Fruit fly (Drosophila melanogaster) whole organism, embryonic: Measurements from ENCODE around the gene CG16710.

ENCODE experiments used
- Abd-B ChIP-seq: fragments of 200-800 bp; sonication (Bioruptor generic); optimal IDR thresholded peaks from 2 replicates; lab custom pipeline; 2018; ENCODE audit warnings: missing biosample characterization, mild to moderate bottlenecking, missing genetic modification characterization, moderate library complexity
- Ada2b ChIP-seq: fragments of 200-800 bp; sonication (Bioruptor generic); IDR thresholded peaks from 2 replicates; pipeline ENCODE4 v1.3.6; 2022; ENCODE audit warnings: missing biosample characterization, missing genetic modification characterization
- B-H2 ChIP-seq: fragments of 200-800 bp; sonication (Bioruptor generic); optimal IDR thresholded peaks from 2 replicates; lab custom pipeline; 2018; ENCODE audit warnings: missing biosample characterization, mild to moderate bottlenecking, missing genetic modification characterization
- Bgb ChIP-seq: fragments of 200-800 bp; sonication (Bioruptor generic); IDR thresholded peaks from 2 replicates; pipeline ENCODE4 v1.3.6; 2022; ENCODE audit warnings: missing biosample characterization, missing genetic modification characterization; ENCODE audit not compliant: partially characterized antibody
- CG10267 ChIP-seq: fragments of 200-800 bp; sonication (Bioruptor generic); optimal IDR thresholded peaks from 2 replicates; lab custom pipeline; 2018; ENCODE audit warnings: missing biosample characterization, mild to moderate bottlenecking, missing genetic modification characterization, moderate library complexity
- CG11247 ChIP-seq: fragments of 200-800 bp; sonication (Bioruptor generic); IDR thresholded peaks from 2 replicates; pipeline ENCODE4 v1.3.6; 2022; ENCODE audit warnings: missing biosample characterization, missing genetic modification characterization
- CG12769 ChIP-seq: fragments of 200-800 bp; sonication (Bioruptor generic); optimal IDR thresholded peaks from 2 replicates; lab custom pipeline; 2019; ENCODE audit warnings: missing biosample characterization, mild to moderate bottlenecking, missing genetic modification characterization, moderate library complexity
- CG13894 ChIP-seq: fragments of 200-800 bp; sonication (Bioruptor generic); optimal IDR thresholded peaks from 3 replicates; lab custom pipeline; 2018; ENCODE audit warnings: missing biosample characterization, mild to moderate bottlenecking, missing genetic modification characterization, moderate library complexity
- CG14441 ChIP-seq: fragments of 200-800 bp; sonication (Bioruptor generic); IDR thresholded peaks from 2 replicates; pipeline ENCODE4 v1.3.6; 2022; ENCODE audit warnings: missing biosample characterization, missing genetic modification characterization
- CG15479 ChIP-seq: fragments of 200-800 bp; sonication (Bioruptor generic); optimal IDR thresholded peaks from 3 replicates; lab custom pipeline; 2019; ENCODE audit warnings: missing biosample characterization, mild to moderate bottlenecking, missing genetic modification characterization, moderate library complexity
- CG15696 ChIP-seq: fragments of 200-800 bp; sonication (Bioruptor generic); optimal IDR thresholded peaks from 2 replicates; lab custom pipeline; 2019; ENCODE audit warnings: missing biosample characterization, mild to moderate bottlenecking, missing genetic modification characterization, moderate library complexity
- CG1602 ChIP-seq: fragments of 200-800 bp; sonication (Bioruptor generic); optimal IDR thresholded peaks from 3 replicates; lab custom pipeline; 2016; ENCODE audit warnings: missing biosample characterization, missing genetic modification characterization
- CG1603 ChIP-seq: fragments of 200-800 bp; sonication (Bioruptor generic); optimal IDR thresholded peaks from 2 replicates; lab custom pipeline; 2019; ENCODE audit warnings: missing biosample characterization, mild to moderate bottlenecking, missing genetic modification characterization, moderate library complexity
- CG17359 ChIP-seq: fragments of 200-800 bp; sonication (Bioruptor generic); optimal IDR thresholded peaks from 3 replicates; lab custom pipeline; 2018; ENCODE audit warnings: missing biosample characterization, mild to moderate bottlenecking, missing genetic modification characterization, moderate library complexity
- CG17361 ChIP-seq: fragments of 200-800 bp; sonication (Bioruptor generic); IDR thresholded peaks from 3 replicates; pipeline ENCODE4 v1.3.6; 2022; ENCODE audit warnings: missing biosample characterization, missing genetic modification characterization
- CG17912 ChIP-seq: fragments of 200-800 bp; sonication (Bioruptor generic); optimal IDR thresholded peaks from 2 replicates; lab custom pipeline; 2018; ENCODE audit warnings: missing biosample characterization, mild to moderate bottlenecking, missing genetic modification characterization
- CG1832 ChIP-seq: fragments of 200-800 bp; sonication (Bioruptor generic); optimal IDR thresholded peaks from 2 replicates; lab custom pipeline; 2017; ENCODE audit warnings: missing biosample characterization, mild to moderate bottlenecking, missing genetic modification characterization, inconsistent platforms
- CG18619 ChIP-seq: fragments of 200-800 bp; sonication (Bioruptor generic); optimal IDR thresholded peaks from 3 replicates; lab custom pipeline; 2017; ENCODE audit warnings: missing biosample characterization, mild to moderate bottlenecking, missing genetic modification characterization
- CG2116 ChIP-seq: fragments of 200-800 bp; sonication (Bioruptor generic); optimal IDR thresholded peaks from 3 replicates; lab custom pipeline; 2018; ENCODE audit warnings: missing biosample characterization, mild to moderate bottlenecking, missing genetic modification characterization
- CG2120 ChIP-seq: fragments of 200-800 bp; sonication (Bioruptor generic); optimal IDR thresholded peaks from 3 replicates; lab custom pipeline; 2016; ENCODE audit warnings: missing biosample characterization, missing genetic modification characterization
- CG30403 ChIP-seq: fragments of 200-800 bp; sonication (Bioruptor generic); optimal IDR thresholded peaks from 3 replicates; lab custom pipeline; 2016; ENCODE audit warnings: missing biosample characterization, missing genetic modification characterization
- CG31441 ChIP-seq: fragments of 200-800 bp; sonication (Bioruptor generic); IDR thresholded peaks from 2 replicates; pipeline ENCODE4 v1.3.6; 2022; ENCODE audit warnings: missing biosample characterization, missing genetic modification characterization
- CG3995 ChIP-seq: fragments of 200-800 bp; sonication (Bioruptor generic); optimal IDR thresholded peaks from 3 replicates; lab custom pipeline; 2016; ENCODE audit warnings: missing biosample characterization, missing genetic modification characterization
- CG5953 ChIP-seq: fragments of 200-800 bp; sonication (Bioruptor generic); IDR thresholded peaks from 2 replicates; pipeline ENCODE4 v1.3.6; 2022; ENCODE audit warnings: missing biosample characterization, missing genetic modification characterization
- CG8089 ChIP-seq: fragments of 200-800 bp; sonication (Bioruptor generic); optimal IDR thresholded peaks from 3 replicates; lab custom pipeline; 2016; ENCODE audit warnings: missing biosample characterization, missing genetic modification characterization
- D19A ChIP-seq: fragments of 200-800 bp; optimal IDR thresholded peaks from 3 replicates; lab custom pipeline; 2019; ENCODE audit warnings: missing biosample characterization, mild to moderate bottlenecking, missing genetic modification characterization, moderate library complexity
- Dek ChIP-seq: fragments of 200-800 bp; sonication (Bioruptor generic); optimal IDR thresholded peaks from 3 replicates; lab custom pipeline; 2019; ENCODE audit warnings: missing biosample characterization, mild to moderate bottlenecking, missing genetic modification characterization, moderate library complexity
- Dp ChIP-seq: fragments of 200-800 bp; sonication (Bioruptor generic); optimal IDR thresholded peaks from 2 replicates; lab custom pipeline; 2018; ENCODE audit warnings: missing biosample characterization, mild to moderate bottlenecking, missing genetic modification characterization, moderate library complexity
- Hey ChIP-seq: fragments of 200-800 bp; sonication (Bioruptor generic); optimal IDR thresholded peaks from 3 replicates; lab custom pipeline; 2018; ENCODE audit warnings: missing biosample characterization, mild to moderate bottlenecking, missing genetic modification characterization
- NFAT ChIP-seq: fragments of 200-800 bp; sonication (Bioruptor generic); IDR thresholded peaks from 2 replicates; pipeline ENCODE4 v1.3.6; 2022; ENCODE audit warnings: missing biosample characterization, missing genetic modification characterization
- PHDP ChIP-seq: fragments of 200-800 bp; sonication (Bioruptor generic); optimal IDR thresholded peaks from 3 replicates; lab custom pipeline; 2018; ENCODE audit warnings: missing biosample characterization, mild to moderate bottlenecking, missing genetic modification characterization, moderate library complexity
- Rfx ChIP-seq: fragments of 200-800 bp; sonication (Bioruptor generic); IDR thresholded peaks from 2 replicates; pipeline ENCODE4 v1.3.6; 2022; ENCODE audit warnings: missing biosample characterization, missing genetic modification characterization
- Ssrp ChIP-seq: fragments of 200-800 bp; sonication (Bioruptor generic); optimal IDR thresholded peaks from 2 replicates; lab custom pipeline; 2018; ENCODE audit warnings: missing biosample characterization, mild to moderate bottlenecking, missing genetic modification characterization, moderate library complexity
- Xbp1 ChIP-seq: fragments of 200-800 bp; sonication (Bioruptor generic); optimal IDR thresholded peaks from 3 replicates; lab custom pipeline; 2016; ENCODE audit warnings: missing biosample characterization, mild to moderate bottlenecking, missing genetic modification characterization
- dpn ChIP-seq, 2 experiments: fragments of 200-800 bp; sonication (Bioruptor generic); optimal IDR thresholded peaks; 3 replicates each; lab custom pipeline; 2016; ENCODE audit warnings: missing biosample characterization in 2 of 2, missing genetic modification characterization in 2 of 2
- fd3F ChIP-seq: fragments of 200-800 bp; sonication (Bioruptor generic); optimal IDR thresholded peaks from 2 replicates; lab custom pipeline; 2018; ENCODE audit warnings: missing biosample characterization, mild to moderate bottlenecking, missing genetic modification characterization, moderate library complexity
- grau ChIP-seq: fragments of 200-800 bp; optimal IDR thresholded peaks from 3 replicates; lab custom pipeline; 2019; ENCODE audit warnings: missing biosample characterization, mild to moderate bottlenecking, missing genetic modification characterization, moderate library complexity
- gsb-n ChIP-seq: fragments of 200-800 bp; sonication (Bioruptor generic); optimal IDR thresholded peaks from 3 replicates; lab custom pipeline; 2018; ENCODE audit warnings: missing biosample characterization, mild to moderate bottlenecking, missing genetic modification characterization
- lmd ChIP-seq: fragments of 200-800 bp; sonication (Bioruptor generic); IDR thresholded peaks from 2 replicates; pipeline ENCODE4 v1.3.6; 2022; ENCODE audit warnings: missing biosample characterization, missing genetic modification characterization
- mam ChIP-seq: fragments of 200-800 bp; sonication (Bioruptor generic); optimal IDR thresholded peaks from 3 replicates; lab custom pipeline; 2016; ENCODE audit warnings: missing biosample characterization, missing genetic modification characterization
- onecut ChIP-seq: fragments of 200-800 bp; sonication (Bioruptor generic); IDR thresholded peaks from 2 replicates; pipeline ENCODE4 v1.3.6; 2022; ENCODE audit warnings: missing biosample characterization, missing genetic modification characterization
- pan ChIP-seq, 4 experiments: fragments of >200 bp in 3 of 4; fragments of 200-800 bp in 1 of 4; sonication (Bioruptor generic) in 1 of 4; optimal IDR thresholded peaks in 3 of 4; IDR thresholded peaks in 1 of 4; 2 replicates each; pipeline versions ENCODE4 v1.3.6 to Lab custom; 2017 to 2022; ENCODE audit warnings: missing biosample characterization in 2 of 4, missing genetic modification characterization in 2 of 4, mixed read lengths in 1 of 4
- pita ChIP-seq: fragments of 200-800 bp; sonication (Bioruptor generic); optimal IDR thresholded peaks from 2 replicates; lab custom pipeline; 2017; ENCODE audit warnings: missing biosample characterization, mild to moderate bottlenecking, missing genetic modification characterization
- pzg ChIP-seq: fragments of 200-800 bp; sonication (Bioruptor generic); optimal IDR thresholded peaks from 3 replicates; lab custom pipeline; 2018; ENCODE audit warnings: missing biosample characterization, mild to moderate bottlenecking, missing genetic modification characterization, moderate library complexity
- sd ChIP-seq: fragments of 200-800 bp; sonication (Bioruptor generic); optimal IDR thresholded peaks from 3 replicates; lab custom pipeline; 2018; ENCODE audit warnings: missing biosample characterization, mild to moderate bottlenecking, missing genetic modification characterization, moderate library complexity
- stwl ChIP-seq: fragments of 200-800 bp; sonication (Bioruptor generic); optimal IDR thresholded peaks from 3 replicates; lab custom pipeline; 2018; ENCODE audit warnings: missing biosample characterization, mild to moderate bottlenecking, missing genetic modification characterization, moderate library complexity
- sug ChIP-seq: fragments of 200-800 bp; optimal IDR thresholded peaks from 2 replicates; lab custom pipeline; 2019; ENCODE audit warnings: missing biosample characterization, mild to moderate bottlenecking, missing genetic modification characterization, moderate library complexity
- tx ChIP-seq: fragments of 200-800 bp; sonication (Bioruptor generic); optimal IDR thresholded peaks from 2 replicates; lab custom pipeline; 2016; ENCODE audit warnings: missing biosample characterization, missing genetic modification characterization
- zen ChIP-seq: fragments of 200-800 bp; sonication (Bioruptor generic); optimal IDR thresholded peaks from 3 replicates; lab custom pipeline; 2018; ENCODE audit warnings: missing biosample characterization, mild to moderate bottlenecking, missing genetic modification characterization, moderate library complexity

The CG16710 gene

DNA sequence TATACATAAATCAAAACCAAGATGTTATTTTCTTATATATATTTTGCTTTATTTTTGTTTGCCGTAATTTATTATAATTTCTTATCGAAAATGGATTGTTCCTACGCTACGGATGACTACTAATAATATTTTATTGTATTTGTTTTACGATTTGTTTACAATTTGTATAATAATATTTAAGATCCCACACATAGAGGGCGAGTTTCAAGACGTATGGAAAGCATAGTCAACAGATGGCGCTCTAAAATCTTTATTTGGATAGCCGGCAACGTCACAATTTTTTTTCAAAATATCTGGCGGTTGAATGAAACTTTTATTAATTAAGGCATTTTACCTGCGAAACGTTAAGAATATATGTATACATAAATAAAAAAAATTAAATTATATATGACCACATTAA lies 39.6 kb downstream of the CG16710 start (continued):
- peak; percentile 72 for TF ChIP-seq B-H2 (GFP tag; lab: Kevin White, UChicago)
- TF ChIP-seq fd3F = peak; percentile 25
- peak; percentile 66 for TF ChIP-seq sug (tag; lab: Kevin White, UChicago)
- TF ChIP-seq NFAT (GFP tag; lab: Robert Waterston, UW) = peak; percentile 32; the same call in 1 of the 2 replicates
- peak; percentile 24 for TF ChIP-seq CG12769
- peak; percentile 42 for TF ChIP-seq CG30403 (GFP tag; lab: Kevin White, UChicago)
- peak; percentile 21 for TF ChIP-seq sd (tag; lab: Kevin White, UChicago)
- TF ChIP-seq CG17361 = peak; percentile 29; the same call in 1 of the 3 replicates
- TF ChIP-seq pita (GFP tag; lab: Kevin White, UChicago) = peak; percentile 17
- peak; percentile 2 for TF ChIP-seq CG18619 (GFP tag; lab: Kevin White, UChicago)
- TF ChIP-seq dpn (GFP tag; optimal IDR thresholded peaks at IDR 0.05; lab: Kevin White, UChicago) = peak in 1 of 2 experiments; percentile 57
- TF ChIP-seq grau (tag; lab: Kevin White, UChicago) = peak; percentile 56
- TF ChIP-seq CG13894 = peak; percentile 83
- no peak for TF ChIP-seq CG5953 (GFP tag; lab: Robert Waterston, UW)
- TF ChIP-seq D19A (tag; lab: Kevin White, UChicago) = peak; percentile 51
- no peak for TF ChIP-seq tx (GFP tag; lab: Kevin White, UChicago)
- TF ChIP-seq Ssrp = no peak
- TF ChIP-seq Dek (tag; lab: Kevin White, UChicago) = peak; percentile 83
- no peak for TF ChIP-seq CG8089 (GFP tag; lab: Kevin White, UChicago)
- peak; percentile 43 for TF ChIP-seq CG2120 (GFP tag; lab: Kevin White, UChicago)
- peak; percentile 7 for TF ChIP-seq gsb-n (tag; lab: Kevin White, UChicago)
- TF ChIP-seq onecut = peak; percentile 22; the same call in 1 of the 2 replicates
- TF ChIP-seq CG17912 (GFP tag; lab: Kevin White, UChicago) = peak; percentile 55
- TF ChIP-seq Rfx = peak; percentile 62
- peak; percentile 64 for TF ChIP-seq zen (tag; lab: Kevin White, UChicago)
- peak; percentile 14 for TF ChIP-seq CG17359 (tag; lab: Kevin White, UChicago)
- TF ChIP-seq lmd (GFP tag; lab: Robert Waterston, UW) = peak; percentile 22; the same call in 1 of the 2 replicates
- TF ChIP-seq CG15479 (GFP tag; lab: Kevin White, UChicago) = no peak
- TF ChIP-seq pan (optimal IDR thresholded peaks at IDR 0.05; lab: Kevin White, UChicago) = no peak
- peak in 1 of 2 experiments; percentile 27 for TF ChIP-seq pan (GFP tag; optimal IDR thresholded peaks at IDR 0.05 in 1 of 2, IDR thresholded peaks at IDR 0.05 in 1 of 2)
- TF ChIP-seq Dp = peak; percentile 95
- no peak for TF ChIP-seq CG11247 (GFP tag; lab: Robert Waterston, UW)
- TF ChIP-seq CG31441 (GFP tag; lab: Robert Waterston, UW) = 0 out of 2 replicates have a peak, but pooled peaks have one; percentile 13
- TF ChIP-seq CG1832 (GFP tag; lab: Kevin White, UChicago) = no peak
- peak; percentile 20 for TF ChIP-seq pzg (GFP tag; lab: Kevin White, UChicago)
- TF ChIP-seq Hey (tag; lab: Kevin White, UChicago) = no peak
- TF ChIP-seq Ada2b (GFP tag; lab: Robert Waterston, UW) = no peak
- peak; percentile 78 for TF ChIP-seq Abd-B (GFP tag; lab: Kevin White, UChicago)
- peak; percentile 77 for TF ChIP-seq stwl (tag; lab: Kevin White, UChicago)
- peak; percentile 47 for TF ChIP-seq CG1603 (tag; lab: Kevin White, UChicago)
- TF ChIP-seq CG2116 (GFP tag; lab: Kevin White, UChicago) = peak; percentile 24
- peak; percentile 55 for TF ChIP-seq Xbp1 (GFP tag; lab: Kevin White, UChicago)
- peak; percentile 42 for TF ChIP-seq CG10267 (tag; lab: Kevin White, UChicago)
- 0 out of 2 replicates have a peak, but pooled peaks have one; percentile 6 for TF ChIP-seq CG14441
- peak; percentile 25 for TF ChIP-seq CG3995 (GFP tag; lab: Kevin White, UChicago)
- peak; percentile 64 for TF ChIP-seq CG15696
- peak; percentile 64 for TF ChIP-seq PHDP (tag; lab: Kevin White, UChicago)
- TF ChIP-seq CG1602 (GFP tag; lab: Kevin White, UChicago) = peak; percentile 32
- TF ChIP-seq mam (GFP tag; lab: Kevin White, UChicago) = peak; percentile 19
- TF ChIP-seq Bgb (GFP tag; lab: Robert Waterston, UW) = peak; percentile 42; the same call in 1 of the 2 replicates
